Worm (Caenorhabditis elegans) whole organism, L2 larva: ENCODE data around the gene cnnm-5.

Experiments
- nhr-237 ChIP-seq: fragments of 150-350 bp; optimal IDR thresholded peaks from 2 replicates; lab custom pipeline; 2014; ENCODE audit warnings: missing biosample characterization, missing genetic modification characterization
- nhr-25 ChIP-seq: fragments of 150-350 bp; sonication (generic microtip); optimal IDR thresholded peaks from 3 replicates; lab custom pipeline; 2014; ENCODE audit warnings: missing biosample characterization, missing genetic modification characterization
- skn-1 ChIP-seq: sonication (generic microtip); optimal IDR thresholded peaks from 2 replicates; lab custom pipeline; 2017; ENCODE audit warnings: missing biosample characterization, missing genetic modification characterization

DNA sequence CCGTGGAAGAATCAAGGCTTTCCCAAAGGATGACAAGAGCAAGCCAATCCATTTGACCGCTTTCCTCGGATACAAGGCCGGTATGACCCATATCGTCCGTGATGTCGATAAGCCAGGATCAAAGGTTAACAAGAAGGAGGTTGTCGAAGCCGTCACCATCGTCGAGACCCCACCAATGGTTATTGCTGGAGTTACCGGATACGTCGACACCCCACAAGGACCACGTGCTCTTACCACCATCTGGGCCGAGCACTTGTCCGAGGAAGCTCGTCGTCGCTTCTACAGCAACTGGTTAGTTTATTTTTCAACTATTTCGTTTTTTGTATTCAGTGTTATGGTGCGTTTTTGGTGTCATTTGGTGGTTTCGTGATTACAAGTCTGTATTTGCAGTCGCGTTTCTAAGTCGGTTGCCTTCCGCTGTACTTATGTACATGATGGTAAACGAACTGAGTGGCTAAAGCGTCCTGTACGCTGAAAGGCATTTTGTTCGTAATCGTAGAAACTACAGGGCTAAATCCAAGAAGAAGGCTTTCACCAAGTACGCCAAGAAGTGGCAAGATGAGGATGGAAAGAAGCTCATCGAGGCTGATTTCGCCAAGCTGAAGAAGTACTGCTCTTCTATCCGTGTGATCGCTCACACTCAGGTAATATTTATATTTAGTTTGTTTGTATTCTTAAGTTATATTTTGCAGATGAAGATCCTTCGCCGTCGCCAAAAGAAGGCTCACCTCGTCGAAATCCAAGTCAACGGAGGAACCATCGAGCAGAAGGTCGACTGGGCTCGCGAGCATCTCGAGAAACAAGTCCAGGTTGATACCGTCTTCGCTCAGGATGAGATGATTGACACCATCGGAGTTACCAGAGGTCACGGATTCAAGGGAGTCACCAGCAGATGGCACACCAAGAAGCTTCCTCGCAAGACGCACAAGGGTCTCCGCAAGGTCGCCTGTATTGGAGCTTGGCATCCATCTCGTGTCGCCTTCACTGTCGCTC, 39.2 kb upstream of the cnnm-5 start:
- TF ChIP-seq nhr-25 (tag; lab: Kevin White, UChicago) (no peak), nhr-237 (tag; lab: Kevin White, UChicago) (no peak), skn-1 (tag; lab: Kevin White, UChicago) (no peak)
